Fruit fly (Drosophila melanogaster): ENCODE results near the gene Pex12.

Pex12 gene

dm6 chr2L:846167-846868 lies 30.5 kb downstream of the Pex12 start (continued):
- TF ChIP-seq CG10462 (GFP tag; optimal IDR thresholded peaks at IDR 0.05) = peak; percentile 37
- TF ChIP-seq ind (GFP tag; optimal IDR thresholded peaks at IDR 0.05) = peak; percentile 70
- TF ChIP-seq CG5180 (GFP tag; optimal IDR thresholded peaks at IDR 0.05) = peak; percentile 45
- no peak for TF ChIP-seq CG34224 (GFP tag; IDR thresholded peaks at IDR 0.05; ENCODE audit: partially characterized antibody)
- peak; percentile 50 for TF ChIP-seq gsb-n (tag; optimal IDR thresholded peaks at IDR 0.05)
- TF ChIP-seq CG12236 (GFP tag; optimal IDR thresholded peaks at IDR 0.05) = peak; percentile 28
- TF ChIP-seq Hmx (GFP tag; optimal IDR thresholded peaks at IDR 0.05) = no peak
- TF ChIP-seq maf-S (GFP tag; optimal IDR thresholded peaks at IDR 0.05) = peak; percentile 37
- no peak for TF ChIP-seq CG2202 (tag; optimal IDR thresholded peaks at IDR 0.05)
- peak; percentile 63; the same call in 1 of the 2 replicates for TF ChIP-seq Xrp1 (GFP tag; IDR thresholded peaks at IDR 0.05)
- peak; percentile 31; the same call in 1 of the 3 replicates for TF ChIP-seq otp (GFP tag; IDR thresholded peaks at IDR 0.05)
- TF ChIP-seq CG12391 (tag; optimal IDR thresholded peaks at IDR 0.05) = peak; percentile 55
- TF ChIP-seq Atf6 (GFP tag; IDR thresholded peaks at IDR 0.05) = no peak
- TF ChIP-seq ssp (GFP tag; IDR thresholded peaks at IDR 0.05) = peak; percentile 7; the same call in 1 of the 2 replicates
- TF ChIP-seq org-1 (GFP tag; optimal IDR thresholded peaks at IDR 0.05) = peak; percentile 58
- TF ChIP-seq her (GFP tag; optimal IDR thresholded peaks at IDR 0.05) = peak; percentile 60
- peak; percentile 51 for TF ChIP-seq sqz (GFP tag; optimal IDR thresholded peaks at IDR 0.05)
- TF ChIP-seq CG6791 (GFP tag; IDR thresholded peaks at IDR 0.05; ENCODE audit: partially characterized antibody) = no peak
- peak; percentile 39 for TF ChIP-seq CG15601 (tag; optimal IDR thresholded peaks at IDR 0.05)
- TF ChIP-seq CG11398 (GFP tag; optimal IDR thresholded peaks at IDR 0.05) = peak; percentile 72
- 0 out of 3 replicates have a peak, but pooled peaks have one; percentile 21 for TF ChIP-seq ken (GFP tag; IDR thresholded peaks at IDR 0.05)
- TF ChIP-seq chif (GFP tag; optimal IDR thresholded peaks at IDR 0.05) = peak; percentile 52 to 77
- peak; percentile 51 for TF ChIP-seq H2.0 (GFP tag; IDR thresholded peaks at IDR 0.05)
- TF ChIP-seq Dfd (GFP tag; optimal IDR thresholded peaks at IDR 0.05) = no peak
- TF ChIP-seq CG6654 (GFP tag; optimal IDR thresholded peaks at IDR 0.05) = peak; percentile 22
- no peak for TF ChIP-seq CG13296 (GFP tag; optimal IDR thresholded peaks at IDR 0.05)
- TF ChIP-seq Bdp1 (GFP tag; optimal IDR thresholded peaks at IDR 0.05) = no peak
- no peak for TF ChIP-seq CG4328 (GFP tag; optimal IDR thresholded peaks at IDR 0.05)
- peak; percentile 23 for TF ChIP-seq CG2116 (GFP tag; optimal IDR thresholded peaks at IDR 0.05)
- TF ChIP-seq CG6854 (GFP tag; optimal IDR thresholded peaks at IDR 0.05) = no peak
- TF ChIP-seq Hsf (GFP tag; optimal IDR thresholded peaks at IDR 0.05) = peak; percentile 73
- peak; percentile 42 for TF ChIP-seq nau (GFP tag; optimal IDR thresholded peaks at IDR 0.05)
- peak; percentile 52 for TF ChIP-seq CG8089 (GFP tag; optimal IDR thresholded peaks at IDR 0.05)
- no peak for TF ChIP-seq cwo (GFP tag; optimal IDR thresholded peaks at IDR 0.05)
- TF ChIP-seq sd (tag; optimal IDR thresholded peaks at IDR 0.05) = no peak
- peak; percentile 47 for TF ChIP-seq CG30431 (GFP tag; optimal IDR thresholded peaks at IDR 0.05)
- TF ChIP-seq CG31441 (GFP tag; IDR thresholded peaks at IDR 0.05) = peak; percentile 79
- no peak for TF ChIP-seq Nf-YA (GFP tag; IDR thresholded peaks at IDR 0.05)
- TF ChIP-seq sc (optimal IDR thresholded peaks at IDR 0.05) = no peak
- TF ChIP-seq sc (GFP tag; optimal IDR thresholded peaks at IDR 0.05) = peak; percentile 36
- TF ChIP-seq prd (optimal IDR thresholded peaks at IDR 0.05) = no peak
- peak; percentile 62; the same call in 2 of the 3 replicates for TF ChIP-seq prd (GFP tag; IDR thresholded peaks at IDR 0.05)
- no peak for TF ChIP-seq caup (GFP tag; optimal IDR thresholded peaks at IDR 0.05; ENCODE audit: severe bottlenecking)
- peak; percentile 71 for TF ChIP-seq Ptx1 (GFP tag; IDR thresholded peaks at IDR 0.05)
- peak; percentile 46 for TF ChIP-seq Fer3 (tag; optimal IDR thresholded peaks at IDR 0.05)
- TF ChIP-seq CG2678 (tag; optimal IDR thresholded peaks at IDR 0.05) = peak; percentile 71
- TF ChIP-seq crc (GFP tag; optimal IDR thresholded peaks at IDR 0.05) = peak; percentile 27
- peak; percentile 39 for TF ChIP-seq CG33213 (GFP tag; optimal IDR thresholded peaks at IDR 0.05)
- no peak for TF ChIP-seq dm (GFP tag; optimal IDR thresholded peaks at IDR 0.05)
- TF ChIP-seq stwl (tag; optimal IDR thresholded peaks at IDR 0.05) = no peak
